Fruit fly (Drosophila melanogaster) whole organism, embryonic: ENCODE data around the gene CG6415.

Experiments used
- Abd-B ChIP-seq: fragments of 200-800 bp; sonication (Bioruptor generic); optimal IDR thresholded peaks from 2 replicates; lab custom pipeline; 2018; ENCODE audit warnings: missing biosample characterization, mild to moderate bottlenecking, missing genetic modification characterization, moderate library complexity
- CG10979 ChIP-seq: fragments of 200-800 bp; sonication (Bioruptor generic); optimal IDR thresholded peaks from 2 replicates; lab custom pipeline; 2018; ENCODE audit warnings: missing biosample characterization, mild to moderate bottlenecking, missing genetic modification characterization, moderate library complexity
- CG12219 ChIP-seq: fragments of 200-800 bp; sonication (Bioruptor generic); optimal IDR thresholded peaks from 3 replicates; lab custom pipeline; 2018; ENCODE audit warnings: missing biosample characterization, mild to moderate bottlenecking, missing genetic modification characterization
- CG1647 ChIP-seq: fragments of 200-800 bp; sonication (Bioruptor generic); optimal IDR thresholded peaks from 3 replicates; lab custom pipeline; 2016; ENCODE audit warnings: missing biosample characterization, missing genetic modification characterization
- CG17385 ChIP-seq: fragments of 200-800 bp; sonication (Bioruptor generic); optimal IDR thresholded peaks from 3 replicates; lab custom pipeline; 2018; ENCODE audit warnings: missing biosample characterization, mild to moderate bottlenecking, missing genetic modification characterization
- CG17802 ChIP-seq: fragments of 200-800 bp; sonication (Bioruptor generic); optimal IDR thresholded peaks from 2 replicates; lab custom pipeline; 2018; ENCODE audit warnings: missing biosample characterization, mild to moderate bottlenecking, missing genetic modification characterization, moderate library complexity
- CG31388 ChIP-seq: fragments of 200-800 bp; sonication (Bioruptor generic); optimal IDR thresholded peaks from 2 replicates; lab custom pipeline; 2016; ENCODE audit warnings: missing biosample characterization, missing genetic modification characterization
- CG4730 ChIP-seq: fragments of 200-800 bp; sonication (Bioruptor generic); IDR thresholded peaks from 2 replicates; pipeline ENCODE4 v1.3.6; 2022; ENCODE audit warnings: missing biosample characterization, missing genetic modification characterization
- CG6654 ChIP-seq: fragments of 200-800 bp; sonication (Bioruptor generic); optimal IDR thresholded peaks from 2 replicates; lab custom pipeline; 2017; ENCODE audit warnings: missing biosample characterization, mild to moderate bottlenecking, missing genetic modification characterization
- CG8388 ChIP-seq: fragments of 200-800 bp; sonication (Bioruptor generic); optimal IDR thresholded peaks from 2 replicates; lab custom pipeline; 2019; ENCODE audit warnings: missing biosample characterization, mild to moderate bottlenecking, missing genetic modification characterization, moderate library complexity
- CG9817 ChIP-seq: fragments of 200-800 bp; sonication (Bioruptor generic); optimal IDR thresholded peaks from 2 replicates; lab custom pipeline; 2018; ENCODE audit warnings: missing biosample characterization, mild to moderate bottlenecking, missing genetic modification characterization, moderate library complexity
- HHEX ChIP-seq: fragments of 200-800 bp; sonication (Bioruptor generic); optimal IDR thresholded peaks from 3 replicates; lab custom pipeline; 2017; ENCODE audit warnings: missing biosample characterization, mild to moderate bottlenecking, missing genetic modification characterization, missing genetic modification reagents
- HLH4C ChIP-seq: fragments of 200-800 bp; sonication (Bioruptor generic); IDR thresholded peaks from 3 replicates; pipeline ENCODE4 v1.3.6; 2022; ENCODE audit warnings: missing biosample characterization, missing genetic modification characterization; ENCODE audit not compliant: partially characterized antibody
- Hr3 ChIP-seq: fragments of 200-800 bp; sonication (Bioruptor generic); optimal IDR thresholded peaks from 3 replicates; lab custom pipeline; 2016; ENCODE audit warnings: missing biosample characterization, missing genetic modification characterization
- Hr51 ChIP-seq, 2 experiments: fragments of 200-800 bp; sonication (Bioruptor generic); optimal IDR thresholded peaks; 2 replicates in 1 of 2; 3 replicates in 1 of 2; lab custom pipeline; 2016 to 2018; ENCODE audit warnings: missing biosample characterization in 2 of 2, missing genetic modification characterization in 2 of 2, mild to moderate bottlenecking in 1 of 2, moderate library complexity in 1 of 2
- MBD-R2 ChIP-seq: fragments of 200-800 bp; sonication (Bioruptor generic); IDR thresholded peaks from 2 replicates; pipeline ENCODE4 v1.3.6; 2022; ENCODE audit warnings: missing biosample characterization, missing genetic modification characterization
- Nf-YB ChIP-seq: fragments of 200-800 bp; sonication (Bioruptor generic); optimal IDR thresholded peaks from 3 replicates; lab custom pipeline; 2019; ENCODE audit warnings: missing biosample characterization, mild to moderate bottlenecking, missing genetic modification characterization, moderate library complexity
- Six4 ChIP-seq: fragments of 200-800 bp; sonication (Bioruptor generic); optimal IDR thresholded peaks from 2 replicates; lab custom pipeline; 2016; ENCODE audit warnings: missing biosample characterization, missing genetic modification characterization
- Sox100B ChIP-seq: fragments of 200-800 bp; sonication (Bioruptor generic); optimal IDR thresholded peaks from 3 replicates; lab custom pipeline; 2018; ENCODE audit warnings: missing biosample characterization, mild to moderate bottlenecking, missing genetic modification characterization
- Xbp1 ChIP-seq: fragments of 200-800 bp; sonication (Bioruptor generic); optimal IDR thresholded peaks from 3 replicates; lab custom pipeline; 2016; ENCODE audit warnings: missing biosample characterization, mild to moderate bottlenecking, missing genetic modification characterization
- abd-A ChIP-seq: fragments of 200-800 bp; sonication (Bioruptor generic); optimal IDR thresholded peaks from 3 replicates; lab custom pipeline; 2019; ENCODE audit warnings: missing biosample characterization, mild to moderate bottlenecking, missing genetic modification characterization, moderate library complexity
- amos ChIP-seq: fragments of 200-800 bp; sonication (Bioruptor generic); IDR thresholded peaks from 2 replicates; pipeline ENCODE4 v1.3.6; 2022; ENCODE audit warnings: missing biosample characterization, missing genetic modification characterization; ENCODE audit not compliant: partially characterized antibody
- ato ChIP-seq: fragments of 200-800 bp; sonication (Bioruptor generic); IDR thresholded peaks from 2 replicates; pipeline ENCODE4 v1.3.6; 2022; ENCODE audit warnings: missing biosample characterization, missing genetic modification characterization; ENCODE audit not compliant: partially characterized antibody
- bowl ChIP-seq: fragments of 200-800 bp; sonication (Bioruptor generic); IDR thresholded peaks from 2 replicates; pipeline ENCODE4 v1.3.6; 2022; ENCODE audit warnings: missing biosample characterization, missing genetic modification characterization
- dysf ChIP-seq: fragments of 200-800 bp; sonication (Bioruptor generic); IDR thresholded peaks from 3 replicates; pipeline ENCODE4 v1.3.6; 2022; ENCODE audit warnings: missing biosample characterization, missing genetic modification characterization
- fu2 ChIP-seq: fragments of 200-800 bp; sonication (Bioruptor generic); optimal IDR thresholded peaks from 2 replicates; lab custom pipeline; 2016; ENCODE audit warnings: missing biosample characterization, missing genetic modification characterization
- gcm ChIP-seq: fragments of 200-800 bp; sonication (Bioruptor generic); optimal IDR thresholded peaks from 2 replicates; lab custom pipeline; 2019; ENCODE audit warnings: missing biosample characterization, mild to moderate bottlenecking, missing genetic modification characterization, moderate library complexity
- lola ChIP-seq, 3 experiments: fragments of >200 bp in 2 of 3; fragments of 200-800 bp in 1 of 3; sonication (Bioruptor generic) in 1 of 3; optimal IDR thresholded peaks; 2 replicates each; lab custom pipeline; 2017 to 2019; ENCODE audit warnings: missing biosample characterization in 3 of 3, missing genetic modification characterization in 3 of 3, mild to moderate bottlenecking in 1 of 3, moderate library complexity in 1 of 3
- maf-S ChIP-seq: fragments of 200-800 bp; sonication (Bioruptor generic); optimal IDR thresholded peaks from 2 replicates; lab custom pipeline; 2016; ENCODE audit warnings: missing biosample characterization, missing genetic modification characterization
- mirr ChIP-seq: fragments of 200-800 bp; sonication (Bioruptor generic); optimal IDR thresholded peaks from 3 replicates; lab custom pipeline; 2018; ENCODE audit warnings: missing biosample characterization, mild to moderate bottlenecking, missing genetic modification characterization
- nau ChIP-seq: fragments of 200-800 bp; sonication (Bioruptor generic); optimal IDR thresholded peaks from 3 replicates; lab custom pipeline; 2017; ENCODE audit warnings: missing biosample characterization, mild to moderate bottlenecking, missing genetic modification characterization, missing genetic modification reagents
- nerfin-1 ChIP-seq: fragments of 200-800 bp; sonication (Bioruptor generic); optimal IDR thresholded peaks from 3 replicates; lab custom pipeline; 2019; ENCODE audit warnings: missing biosample characterization, mild to moderate bottlenecking, missing genetic modification characterization, moderate library complexity
- oc ChIP-seq: fragments of 200-800 bp; sonication (Bioruptor generic); optimal IDR thresholded peaks from 2 replicates; lab custom pipeline; 2018; ENCODE audit warnings: missing biosample characterization, mild to moderate bottlenecking, missing genetic modification characterization, moderate library complexity
- pan ChIP-seq, 4 experiments: fragments of >200 bp in 3 of 4; fragments of 200-800 bp in 1 of 4; sonication (Bioruptor generic) in 1 of 4; optimal IDR thresholded peaks in 3 of 4; IDR thresholded peaks in 1 of 4; 2 replicates each; pipeline versions ENCODE4 v1.3.6 to Lab custom; 2017 to 2022; ENCODE audit warnings: missing biosample characterization in 2 of 4, missing genetic modification characterization in 2 of 4, mixed read lengths in 1 of 4
- pb ChIP-seq: fragments of 200-800 bp; sonication (Bioruptor generic); optimal IDR thresholded peaks from 3 replicates; lab custom pipeline; 2016; ENCODE audit warnings: missing biosample characterization, missing genetic modification characterization
- peb ChIP-seq: fragments of 200-800 bp; sonication (Bioruptor generic); IDR thresholded peaks from 2 replicates; pipeline ENCODE4 v1.3.6; 2022; ENCODE audit warnings: missing biosample characterization, missing genetic modification characterization
- phol ChIP-seq: fragments of 200-800 bp; sonication (Bioruptor generic); optimal IDR thresholded peaks from 3 replicates; lab custom pipeline; 2018; ENCODE audit warnings: missing biosample characterization, mild to moderate bottlenecking, missing genetic modification characterization, moderate library complexity
- prd ChIP-seq, 3 experiments: fragments of >200 bp in 2 of 3; fragments of 200-800 bp in 1 of 3; sonication (Bioruptor generic) in 1 of 3; optimal IDR thresholded peaks in 2 of 3; IDR thresholded peaks in 1 of 3; 2 replicates in 2 of 3; 3 replicates in 1 of 3; pipeline versions ENCODE4 v1.3.6 to Lab custom; 2017 to 2022; ENCODE audit warnings: missing biosample characterization in 1 of 3, missing genetic modification characterization in 1 of 3
- pros ChIP-seq: fragments of 200-800 bp; sonication (Bioruptor generic); optimal IDR thresholded peaks from 3 replicates; lab custom pipeline; 2019; ENCODE audit warnings: missing biosample characterization, mild to moderate bottlenecking, missing genetic modification characterization, moderate library complexity
- rib ChIP-seq: fragments of 200-800 bp; sonication (Bioruptor generic); IDR thresholded peaks from 2 replicates; pipeline ENCODE4 v1.3.6; 2022; ENCODE audit warnings: missing biosample characterization, missing genetic modification characterization
- seq ChIP-seq: fragments of 200-800 bp; sonication (Bioruptor generic); IDR thresholded peaks from 2 replicates; pipeline ENCODE4 v1.3.6; 2022; ENCODE audit warnings: missing biosample characterization, missing genetic modification characterization
- sug ChIP-seq: fragments of 200-800 bp; optimal IDR thresholded peaks from 2 replicates; lab custom pipeline; 2019; ENCODE audit warnings: missing biosample characterization, mild to moderate bottlenecking, missing genetic modification characterization, moderate library complexity
- tgo ChIP-seq: fragments of 200-800 bp; sonication (Bioruptor generic); IDR thresholded peaks from 3 replicates; pipeline ENCODE4 v1.3.6; 2022; ENCODE audit warnings: missing biosample characterization, missing genetic modification characterization
- tin ChIP-seq: fragments of 200-800 bp; sonication (Bioruptor generic); optimal IDR thresholded peaks from 3 replicates; lab custom pipeline; 2016; ENCODE audit warnings: missing biosample characterization, missing genetic modification characterization
- tup ChIP-seq: fragments of 200-800 bp; sonication (Bioruptor generic); optimal IDR thresholded peaks from 2 replicates; lab custom pipeline; 2016; ENCODE audit warnings: missing biosample characterization, mild to moderate bottlenecking, missing genetic modification characterization, moderate library complexity
- twi ChIP-seq: fragments of 200-800 bp; optimal IDR thresholded peaks from 2 replicates; lab custom pipeline; 2019; ENCODE audit warnings: missing biosample characterization, mild to moderate bottlenecking, missing genetic modification characterization, moderate library complexity
- usp ChIP-seq: fragments of >200 bp; optimal IDR thresholded peaks from 2 replicates; lab custom pipeline; 2017; ENCODE audit warnings: missing biosample characterization, missing genetic modification characterization
- zen2 ChIP-seq: fragments of 200-800 bp; sonication (Bioruptor generic); IDR thresholded peaks from 3 replicates; pipeline ENCODE4 v1.3.6; 2022; ENCODE audit warnings: missing biosample characterization, missing genetic modification characterization; ENCODE audit not compliant: partially characterized antibody

Gene CG6415

dm6 chr2L:10732343-10732808 is 29.0 kb downstream of the CG6415 start, which contains the start of the genes EMC3 and Dpy-30L1 (continued):
- TF ChIP-seq Sox100B (GFP tag; lab: Kevin White, UChicago) (no peak), Xbp1 (GFP tag; lab: Kevin White, UChicago) (peak; percentile 67), seq (GFP tag; lab: Robert Waterston, UW) (no peak), CG17385 (GFP tag; lab: Kevin White, UChicago) (no peak), sug (tag; lab: Kevin White, UChicago) (no peak), CG9817 (tag; lab: Kevin White, UChicago) (peak; percentile 44), CG31388 (GFP tag; lab: Kevin White, UChicago) (no peak), phol (tag; lab: Kevin White, UChicago) (peak; percentile 68), nerfin-1 (tag; lab: Kevin White, UChicago) (peak; percentile 41), CG6654 (GFP tag; lab: Kevin White, UChicago) (no peak), MBD-R2 (peak; percentile 89), CG17802 (no peak), Six4 (GFP tag; lab: Kevin White, UChicago) (no peak), Hr3 (peak; percentile 63), gcm (GFP tag; lab: Kevin White, UChicago) (no peak), CG10979 (tag; lab: Kevin White, UChicago) (peak; percentile 52), tup (GFP tag; lab: Kevin White, UChicago) (no peak), amos (peak; percentile 74), HLH4C (GFP tag; lab: Robert Waterston, UW) (peak; percentile 86), Hr51 (GFP tag; optimal IDR thresholded peaks at IDR 0.05; lab: Kevin White, UChicago) (peak in 1 of 2 experiments; percentile 30), maf-S (GFP tag; lab: Kevin White, UChicago) (no peak), lola (GFP tag; optimal IDR thresholded peaks at IDR 0.05; lab: Kevin White, UChicago) (peak in 1 of 3 experiments; percentile 50), rib (no peak), oc (tag; lab: Kevin White, UChicago) (no peak), usp (GFP tag; lab: Kevin White, UChicago) (no peak), abd-A (tag; lab: Kevin White, UChicago) (no peak), tin (GFP tag; lab: Kevin White, UChicago) (peak; percentile 21), ato (GFP tag; lab: Robert Waterston, UW) (peak; percentile 56; the same call in 1 of the 2 replicates), tgo (GFP tag; lab: Robert Waterston, UW) (peak; percentile 31; the same call in 1 of the 3 replicates), CG8388 (GFP tag; lab: Kevin White, UChicago) (peak; percentile 34), Abd-B (peak; percentile 51), CG4730 (peak; percentile 32; the same call in 1 of the 2 replicates), CG1647 (GFP tag; lab: Kevin White, UChicago) (peak; percentile 24), HHEX (GFP tag; lab: Kevin White, UChicago) (peak; percentile 15), dysf (GFP tag; lab: Robert Waterston, UW) (peak; percentile 57; the same call in 2 of the 3 replicates), twi (tag; lab: Kevin White, UChicago) (no peak), nau (GFP tag; lab: Kevin White, UChicago) (no peak), pb (GFP tag; lab: Kevin White, UChicago) (no peak), Nf-YB (GFP tag; lab: Kevin White, UChicago) (peak; percentile 25), peb (no peak), prd (optimal IDR thresholded peaks at IDR 0.05; lab: Kevin White, UChicago) (no peak), prd (GFP tag; IDR thresholded peaks at IDR 0.05; lab: Robert Waterston, UW) (peak; percentile 62), pan (optimal IDR thresholded peaks at IDR 0.05; lab: Kevin White, UChicago) (no peak), pan (GFP tag; optimal IDR thresholded peaks at IDR 0.05 in 1 of 2, IDR thresholded peaks at IDR 0.05 in 1 of 2) (peak in 1 of 2 experiments; percentile 53), bowl (GFP tag; lab: Robert Waterston, UW) (no peak), mirr (GFP tag; lab: Kevin White, UChicago) (no peak), CG12219 (GFP tag; lab: Kevin White, UChicago) (no peak), pros (no peak), zen2 (GFP tag; lab: Robert Waterston, UW) (peak; percentile 69; the same call in 1 of the 3 replicates), fu2 (GFP tag; lab: Kevin White, UChicago) (peak; percentile 26)
